Fruit fly (Drosophila melanogaster) whole organism, embryonic: ENCODE data around the gene CG15641.

ENCODE experiments used
- ATbp ChIP-seq: fragments of 200-800 bp; sonication (Bioruptor generic); optimal IDR thresholded peaks from 2 replicates; lab custom pipeline; 2017; ENCODE audit warnings: missing biosample characterization, mild to moderate bottlenecking, missing genetic modification characterization, missing genetic modification reagents
- Bdp1 ChIP-seq: fragments of 200-800 bp; sonication (Bioruptor generic); optimal IDR thresholded peaks from 3 replicates; lab custom pipeline; 2016; ENCODE audit warnings: missing biosample characterization, missing genetic modification characterization
- CG10147 ChIP-seq: fragments of 200-800 bp; sonication (Bioruptor generic); optimal IDR thresholded peaks from 2 replicates; lab custom pipeline; 2019; ENCODE audit warnings: missing biosample characterization, mild to moderate bottlenecking, missing genetic modification characterization, moderate library complexity
- CG1024 ChIP-seq: fragments of 200-800 bp; sonication (Bioruptor generic); IDR thresholded peaks from 2 replicates; pipeline ENCODE4 v1.3.6; 2022; ENCODE audit warnings: missing biosample characterization, missing genetic modification characterization
- CG11085 ChIP-seq: fragments of 200-800 bp; sonication (Bioruptor generic); IDR thresholded peaks from 2 replicates; pipeline ENCODE4 v1.3.6; 2022; ENCODE audit warnings: missing biosample characterization, missing genetic modification characterization
- CG11696 ChIP-seq: fragments of 200-800 bp; sonication (Bioruptor generic); IDR thresholded peaks from 2 replicates; pipeline ENCODE4 v1.3.6; 2022; ENCODE audit warnings: missing biosample characterization, missing genetic modification characterization
- CG12391 ChIP-seq: fragments of 200-800 bp; sonication (Bioruptor generic); optimal IDR thresholded peaks from 3 replicates; lab custom pipeline; 2018; ENCODE audit warnings: missing biosample characterization, mild to moderate bottlenecking, missing genetic modification characterization, moderate library complexity
- CG13123 ChIP-seq: fragments of 200-800 bp; sonication (Bioruptor generic); optimal IDR thresholded peaks from 2 replicates; lab custom pipeline; 2016; ENCODE audit warnings: missing biosample characterization, missing genetic modification characterization
- CG14710 ChIP-seq: fragments of 200-800 bp; sonication (Bioruptor generic); optimal IDR thresholded peaks from 3 replicates; lab custom pipeline; 2019; ENCODE audit warnings: missing biosample characterization, mild to moderate bottlenecking, missing genetic modification characterization, moderate library complexity
- CG1529 ChIP-seq: fragments of 200-800 bp; sonication (Bioruptor generic); optimal IDR thresholded peaks from 3 replicates; lab custom pipeline; 2018; ENCODE audit warnings: missing biosample characterization, missing genetic modification characterization
- CG15479 ChIP-seq: fragments of 200-800 bp; sonication (Bioruptor generic); optimal IDR thresholded peaks from 3 replicates; lab custom pipeline; 2019; ENCODE audit warnings: missing biosample characterization, mild to moderate bottlenecking, missing genetic modification characterization, moderate library complexity
- CG1602 ChIP-seq: fragments of 200-800 bp; sonication (Bioruptor generic); optimal IDR thresholded peaks from 3 replicates; lab custom pipeline; 2016; ENCODE audit warnings: missing biosample characterization, missing genetic modification characterization
- CG16815 ChIP-seq: fragments of 200-800 bp; sonication (Bioruptor generic); optimal IDR thresholded peaks from 3 replicates; lab custom pipeline; 2017; ENCODE audit warnings: missing biosample characterization, mild to moderate bottlenecking, missing genetic modification characterization
- CG17361 ChIP-seq: fragments of 200-800 bp; sonication (Bioruptor generic); IDR thresholded peaks from 3 replicates; pipeline ENCODE4 v1.3.6; 2022; ENCODE audit warnings: missing biosample characterization, missing genetic modification characterization
- CG31224 ChIP-seq: fragments of 200-800 bp; sonication (Bioruptor generic); IDR thresholded peaks from 2 replicates; pipeline ENCODE4 v1.3.6; 2022; ENCODE audit warnings: missing biosample characterization, missing genetic modification characterization
- CG32767 ChIP-seq: fragments of 200-800 bp; sonication (Bioruptor generic); IDR thresholded peaks from 2 replicates; pipeline ENCODE4 v1.3.6; 2022; ENCODE audit warnings: missing biosample characterization, missing genetic modification characterization
- CG3726 ChIP-seq: fragments of 200-800 bp; sonication (Bioruptor generic); IDR thresholded peaks from 3 replicates; pipeline ENCODE4, ENCODE4 v1.3.6; 2022; ENCODE audit warnings: missing biosample characterization, missing genetic modification characterization
- CG3847 ChIP-seq: fragments of 200-800 bp; sonication (Bioruptor generic); IDR thresholded peaks from 2 replicates; pipeline ENCODE4 v1.3.6; 2022; ENCODE audit warnings: missing biosample characterization, missing genetic modification characterization
- CG6654 ChIP-seq: fragments of 200-800 bp; sonication (Bioruptor generic); optimal IDR thresholded peaks from 2 replicates; lab custom pipeline; 2017; ENCODE audit warnings: missing biosample characterization, mild to moderate bottlenecking, missing genetic modification characterization
- CG7928 ChIP-seq: fragments of 200-800 bp; sonication (Bioruptor generic); optimal IDR thresholded peaks from 2 replicates; lab custom pipeline; 2017; ENCODE audit warnings: missing biosample characterization, mild to moderate bottlenecking, missing genetic modification characterization
- CG9437 ChIP-seq: fragments of 200-800 bp; sonication (Bioruptor generic); optimal IDR thresholded peaks from 2 replicates; lab custom pipeline; 2018; ENCODE audit warnings: missing biosample characterization, mild to moderate bottlenecking, missing genetic modification characterization
- CTCF ChIP-seq: fragments of 200-800 bp; sonication (Bioruptor generic); optimal IDR thresholded peaks from 2 replicates; lab custom pipeline; 2017; ENCODE audit warnings: missing biosample characterization, mild to moderate bottlenecking, missing genetic modification characterization, moderate library complexity
- Camta ChIP-seq: fragments of 200-800 bp; sonication (Bioruptor generic); optimal IDR thresholded peaks from 2 replicates; lab custom pipeline; 2016; ENCODE audit warnings: missing biosample characterization, missing genetic modification characterization
- Chrac-16 ChIP-seq: fragments of 200-800 bp; sonication (Bioruptor generic); optimal IDR thresholded peaks from 3 replicates; lab custom pipeline; 2016; ENCODE audit warnings: missing biosample characterization, missing genetic modification characterization
- D ChIP-seq, 2 experiments: fragments of 200-800 bp in 1 of 2; fragments of >200 bp in 1 of 2; sonication (Bioruptor generic) in 1 of 2; optimal IDR thresholded peaks; 2 replicates in 1 of 2; 3 replicates in 1 of 2; lab custom pipeline; 2017; ENCODE audit warnings: mild to moderate bottlenecking in 1 of 2, missing biosample characterization in 1 of 2, missing genetic modification characterization in 1 of 2, missing genetic modification reagents in 1 of 2
- D19B ChIP-seq: fragments of 200-800 bp; sonication (Bioruptor generic); optimal IDR thresholded peaks from 2 replicates; lab custom pipeline; 2017; ENCODE audit warnings: missing biosample characterization, mild to moderate bottlenecking, missing genetic modification characterization
- Deaf1 ChIP-seq: fragments of 200-800 bp; optimal IDR thresholded peaks from 3 replicates; lab custom pipeline; 2019; ENCODE audit warnings: missing biosample characterization, mild to moderate bottlenecking, missing genetic modification characterization, moderate library complexity
- Dp ChIP-seq: fragments of 200-800 bp; sonication (Bioruptor generic); optimal IDR thresholded peaks from 2 replicates; lab custom pipeline; 2018; ENCODE audit warnings: missing biosample characterization, mild to moderate bottlenecking, missing genetic modification characterization, moderate library complexity
- E2f1 ChIP-seq: fragments of 200-800 bp; sonication (Bioruptor generic); IDR thresholded peaks from 2 replicates; pipeline ENCODE4 v1.3.6; 2022; ENCODE audit warnings: missing biosample characterization, missing genetic modification characterization
- Ets65A ChIP-seq: fragments of 200-800 bp; sonication (Bioruptor generic); peaks from one replicate; lab custom pipeline; 2016; ENCODE audit warnings: missing biosample characterization, missing genetic modification characterization
- Fer3 ChIP-seq: fragments of 200-800 bp; sonication (Bioruptor generic); optimal IDR thresholded peaks from 2 replicates; lab custom pipeline; 2018; ENCODE audit warnings: missing biosample characterization, mild to moderate bottlenecking, missing genetic modification characterization, moderate library complexity
- Lpt ChIP-seq: fragments of >200 bp; optimal IDR thresholded peaks from 2 replicates; lab custom pipeline; 2018; ENCODE audit warnings: missing biosample characterization, missing genetic modification characterization
- Mrtf ChIP-seq: fragments of 200-800 bp; sonication (Bioruptor generic); IDR thresholded peaks from 3 replicates; pipeline ENCODE4 v1.3.6; 2022; ENCODE audit warnings: missing biosample characterization, missing genetic modification characterization
- NK7.1 ChIP-seq: fragments of 200-800 bp; sonication (Bioruptor generic); optimal IDR thresholded peaks from 3 replicates; lab custom pipeline; 2016; ENCODE audit warnings: missing biosample characterization, missing genetic modification characterization
- Ssrp ChIP-seq: fragments of 200-800 bp; sonication (Bioruptor generic); optimal IDR thresholded peaks from 2 replicates; lab custom pipeline; 2018; ENCODE audit warnings: missing biosample characterization, mild to moderate bottlenecking, missing genetic modification characterization, moderate library complexity
- Xrp1 ChIP-seq: fragments of 200-800 bp; sonication (Bioruptor generic); IDR thresholded peaks from 2 replicates; pipeline ENCODE4 v1.3.6; 2022; ENCODE audit warnings: missing biosample characterization, missing genetic modification characterization
- crol ChIP-seq: fragments of 200-800 bp; sonication (Bioruptor generic); IDR thresholded peaks from 2 replicates; pipeline ENCODE4 v1.3.6; 2022; ENCODE audit warnings: missing biosample characterization, missing genetic modification characterization
- cwo ChIP-seq: fragments of 200-800 bp; sonication (Bioruptor generic); optimal IDR thresholded peaks from 3 replicates; lab custom pipeline; 2017; ENCODE audit warnings: missing biosample characterization, missing genetic modification characterization, mild to moderate bottlenecking, moderate library complexity, missing genetic modification reagents
- dimm ChIP-seq: fragments of 200-800 bp; sonication (Bioruptor generic); IDR thresholded peaks from 2 replicates; pipeline ENCODE4 v1.3.6; 2022; ENCODE audit warnings: missing biosample characterization, missing genetic modification characterization
- gem ChIP-seq: fragments of 200-800 bp; sonication (Bioruptor generic); optimal IDR thresholded peaks from 2 replicates; lab custom pipeline; 2019; ENCODE audit warnings: missing biosample characterization, mild to moderate bottlenecking, missing genetic modification characterization, moderate library complexity
- gsb ChIP-seq: fragments of 200-800 bp; sonication (Bioruptor generic); IDR thresholded peaks from 2 replicates; pipeline ENCODE4 v1.3.6; 2022; ENCODE audit warnings: missing biosample characterization, missing genetic modification characterization
- h ChIP-seq: fragments of >200 bp; optimal IDR thresholded peaks from 2 replicates; lab custom pipeline; 2017
- kah ChIP-seq: fragments of 200-800 bp; sonication (Bioruptor generic); optimal IDR thresholded peaks from 2 replicates; lab custom pipeline; 2018; ENCODE audit warnings: missing biosample characterization, mild to moderate bottlenecking, missing genetic modification characterization
- mirr ChIP-seq: fragments of 200-800 bp; sonication (Bioruptor generic); optimal IDR thresholded peaks from 3 replicates; lab custom pipeline; 2018; ENCODE audit warnings: missing biosample characterization, mild to moderate bottlenecking, missing genetic modification characterization
- nau ChIP-seq: fragments of 200-800 bp; sonication (Bioruptor generic); optimal IDR thresholded peaks from 3 replicates; lab custom pipeline; 2017; ENCODE audit warnings: missing biosample characterization, mild to moderate bottlenecking, missing genetic modification characterization, missing genetic modification reagents
- nom ChIP-seq: fragments of 200-800 bp; sonication (Bioruptor generic); optimal IDR thresholded peaks from 2 replicates; lab custom pipeline; 2017; ENCODE audit warnings: missing biosample characterization, missing genetic modification characterization, mild to moderate bottlenecking, moderate library complexity, missing genetic modification reagents
- otp ChIP-seq: fragments of 200-800 bp; sonication (Bioruptor generic); IDR thresholded peaks from 3 replicates; pipeline ENCODE4, ENCODE4 v1.3.6; 2022; ENCODE audit warnings: missing biosample characterization, missing genetic modification characterization
- pum ChIP-seq: fragments of 200-800 bp; sonication (Bioruptor generic); optimal IDR thresholded peaks from 2 replicates; lab custom pipeline; 2016; ENCODE audit warnings: missing biosample characterization, missing genetic modification characterization
- repo ChIP-seq: fragments of 200-800 bp; sonication (Bioruptor generic); optimal IDR thresholded peaks from 2 replicates; lab custom pipeline; 2016; ENCODE audit warnings: missing biosample characterization, missing genetic modification characterization
- sens-2 ChIP-seq: fragments of 200-800 bp; sonication (Bioruptor generic); IDR thresholded peaks from 2 replicates; pipeline ENCODE4 v1.3.6; 2022; ENCODE audit warnings: missing biosample characterization, missing genetic modification characterization
- sug ChIP-seq: fragments of 200-800 bp; optimal IDR thresholded peaks from 2 replicates; lab custom pipeline; 2019; ENCODE audit warnings: missing biosample characterization, mild to moderate bottlenecking, missing genetic modification characterization, moderate library complexity
- trem ChIP-seq: fragments of 200-800 bp; optimal IDR thresholded peaks from 3 replicates; lab custom pipeline; 2019; ENCODE audit warnings: missing biosample characterization, mild to moderate bottlenecking, missing genetic modification characterization, moderate library complexity
- twi ChIP-seq: fragments of 200-800 bp; optimal IDR thresholded peaks from 2 replicates; lab custom pipeline; 2019; ENCODE audit warnings: missing biosample characterization, mild to moderate bottlenecking, missing genetic modification characterization, moderate library complexity
- yki ChIP-seq: fragments of >200 bp; optimal IDR thresholded peaks from 3 replicates; lab custom pipeline; 2018

Gene CG15641

DNA sequence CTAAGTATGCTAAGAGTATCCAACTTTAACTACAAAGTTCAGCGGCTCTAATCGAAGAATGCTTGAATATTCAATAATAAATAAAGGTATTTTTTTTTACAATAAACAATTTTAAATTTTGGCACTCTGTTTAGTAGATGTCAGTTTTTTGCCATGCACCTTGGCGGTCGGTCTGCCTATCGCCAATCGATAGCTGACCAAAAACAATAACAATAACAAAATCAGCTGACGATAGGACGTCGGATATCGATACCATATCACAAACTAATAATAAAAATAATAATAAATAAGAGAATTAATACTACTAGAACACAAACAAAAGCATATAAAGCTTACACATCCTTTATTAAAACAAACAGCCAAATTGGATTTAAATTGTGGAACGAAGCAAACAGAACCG lies 19.0 kb downstream of the CG15641 start, which contains the start of gene Gmap:
TSS of gene Gmap (plus strand) at position 241 of the 400 bp plus-strand sequence.
- TF ChIP-seq dimm (no peak), CG7928 (GFP tag; lab: Kevin White, UChicago) (no peak), CG1529 (no peak), CG16815 (GFP tag; lab: Kevin White, UChicago) (no peak), otp (GFP tag; lab: Robert Waterston, UW) (no peak), ATbp (GFP tag; lab: Kevin White, UChicago) (no peak), nom (no peak), CG13123 (GFP tag; lab: Kevin White, UChicago) (no peak), pum (GFP tag; lab: Kevin White, UChicago) (no peak), Bdp1 (GFP tag; lab: Kevin White, UChicago) (no peak), Ssrp (tag; lab: Kevin White, UChicago) (no peak), Camta (GFP tag; lab: Kevin White, UChicago) (no peak), E2f1 (GFP tag; lab: Robert Waterston, UW) (no peak), nau (GFP tag; lab: Kevin White, UChicago) (no peak), Mrtf (no peak), CG9437 (no peak), CG11085 (GFP tag; lab: Robert Waterston, UW) (no peak), CG3847 (GFP tag; lab: Robert Waterston, UW) (no peak), sug (no peak), yki (lab: Kevin White, UChicago) (no peak), kah (GFP tag; lab: Kevin White, UChicago) (no peak), Lpt (GFP tag; lab: Kevin White, UChicago) (no peak), twi (tag; lab: Kevin White, UChicago) (no peak), CG14710 (tag; lab: Kevin White, UChicago) (no peak), h (no peak), NK7.1 (no peak), CG1602 (no peak), gem (no peak), CG12391 (tag; lab: Kevin White, UChicago) (no peak), Deaf1 (no peak), Chrac-16 (GFP tag; lab: Kevin White, UChicago) (no peak), CG15479 (no peak), repo (GFP tag; lab: Kevin White, UChicago) (no peak), trem (tag; lab: Kevin White, UChicago) (peak; percentile 17), CG1024 (no peak), gsb (GFP tag; lab: Robert Waterston, UW) (no peak), Fer3 (no peak), Xrp1 (GFP tag; lab: Robert Waterston, UW) (no peak), sens-2 (GFP tag; lab: Robert Waterston, UW) (no peak), D (optimal IDR thresholded peaks at IDR 0.05; lab: Kevin White, UChicago) (no peak), D (GFP tag; optimal IDR thresholded peaks at IDR 0.05; lab: Kevin White, UChicago) (no peak), CG10147 (GFP tag; lab: Kevin White, UChicago) (no peak), cwo (GFP tag; lab: Kevin White, UChicago) (no peak), D19B (no peak), CG32767 (GFP tag; lab: Robert Waterston, UW) (no peak), CG6654 (GFP tag; lab: Kevin White, UChicago) (no peak), CG3726 (GFP tag; lab: Robert Waterston, UW) (no peak), Dp (GFP tag; lab: Kevin White, UChicago) (peak; percentile 85), CG11696 (no peak), mirr (GFP tag; lab: Kevin White, UChicago) (no peak), CG17361 (GFP tag; lab: Robert Waterston, UW) (no peak), crol (GFP tag; lab: Robert Waterston, UW) (no peak), CG31224 (GFP tag; lab: Robert Waterston, UW) (no peak), Ets65A (GFP tag; lab: Kevin White, UChicago) (no peak), CTCF (GFP tag; lab: Kevin White, UChicago) (no peak)
